Worm (Caenorhabditis elegans): ENCODE measurements around the gene ccdc-12.

DNA sequence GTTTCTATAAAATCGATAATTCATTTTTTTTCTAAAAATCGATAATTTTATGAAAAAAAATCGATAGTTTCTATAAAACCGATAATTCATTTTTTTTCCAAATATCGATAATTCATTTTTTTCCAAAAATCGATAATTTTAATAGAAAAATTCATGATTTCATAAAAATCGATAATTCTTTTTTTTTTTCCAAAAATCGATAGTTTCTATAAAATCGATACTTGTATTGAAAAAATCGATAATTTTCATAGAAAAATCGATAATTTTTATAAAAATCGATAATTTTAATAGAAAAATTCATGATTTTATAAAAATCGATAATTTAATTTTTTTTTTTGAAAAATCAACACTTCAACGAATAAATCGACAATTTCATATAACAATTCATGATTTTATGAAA, 34.3 kb upstream of the ccdc-12 start:
- TF ChIP-seq zag-1 (tag; optimal IDR thresholded peaks at IDR 0.05) (no peak), nhr-77 (tag; optimal IDR thresholded peaks at IDR 0.05) (no peak), lin-39 (tag; optimal IDR thresholded peaks at IDR 0.05) (no peak), nhr-84 (tag; optimal IDR thresholded peaks at IDR 0.05) (no peak), blmp-1 (tag; optimal IDR thresholded peaks at IDR 0.05) (no peak), nhr-47 (tag; optimal IDR thresholded peaks at IDR 0.05) (no peak), ceh-8 (GFP tag; optimal IDR thresholded peaks at IDR 0.05) (no peak), C16A3.4 (tag; optimal IDR thresholded peaks at IDR 0.05) (no peak), unc-62 (GFP tag; optimal IDR thresholded peaks at IDR 0.05) (no peak), nhr-28 (tag; optimal IDR thresholded peaks at IDR 0.05) (no peak), nhr-237 (tag; optimal IDR thresholded peaks at IDR 0.05) (no peak), aly-2 (tag; optimal IDR thresholded peaks at IDR 0.05) (no peak)
